Fruit fly (Drosophila melanogaster) whole organism, embryonic: Measurements from ENCODE around the gene unc-4.
A peak's percentile ranks its signal among the peaks of the same experiment; 100 is the strongest.

Source experiments
- Antp ChIP-seq: fragments of 200-800 bp; sonication (Bioruptor generic); optimal IDR thresholded peaks from 3 replicates; lab custom pipeline; 2016; ENCODE audit warnings: missing biosample characterization, missing genetic modification characterization
- CG10267 ChIP-seq: fragments of 200-800 bp; sonication (Bioruptor generic); optimal IDR thresholded peaks from 2 replicates; lab custom pipeline; 2018; ENCODE audit warnings: missing biosample characterization, mild to moderate bottlenecking, missing genetic modification characterization, moderate library complexity
- CG10431 ChIP-seq: fragments of 200-800 bp; sonication (Bioruptor generic); optimal IDR thresholded peaks from 3 replicates; lab custom pipeline; 2018; ENCODE audit warnings: missing biosample characterization, mild to moderate bottlenecking, missing genetic modification characterization
- CG10565 ChIP-seq: fragments of 200-800 bp; sonication (Bioruptor generic); optimal IDR thresholded peaks from 3 replicates; lab custom pipeline; 2016; ENCODE audit warnings: missing biosample characterization, mild to moderate bottlenecking, missing genetic modification characterization
- CG10959 ChIP-seq: fragments of 200-800 bp; sonication (Bioruptor generic); IDR thresholded peaks from 2 replicates; pipeline ENCODE4 v1.3.6; 2022; ENCODE audit warnings: missing biosample characterization, missing genetic modification characterization
- CG12299 ChIP-seq: fragments of 200-800 bp; sonication (Bioruptor generic); optimal IDR thresholded peaks from 2 replicates; lab custom pipeline; 2018; ENCODE audit warnings: missing biosample characterization, mild to moderate bottlenecking, missing genetic modification characterization
- CG12391 ChIP-seq: fragments of 200-800 bp; sonication (Bioruptor generic); optimal IDR thresholded peaks from 3 replicates; lab custom pipeline; 2018; ENCODE audit warnings: missing biosample characterization, mild to moderate bottlenecking, missing genetic modification characterization, moderate library complexity
- CG12659 ChIP-seq: fragments of 200-800 bp; sonication (Bioruptor generic); optimal IDR thresholded peaks from 3 replicates; lab custom pipeline; 2017; ENCODE audit warnings: mild to moderate bottlenecking, missing biosample characterization, missing genetic modification reagents, missing genetic modification characterization
- CG13296 ChIP-seq: fragments of 200-800 bp; sonication (Bioruptor generic); optimal IDR thresholded peaks from 3 replicates; lab custom pipeline; 2018; ENCODE audit warnings: missing biosample characterization, mild to moderate bottlenecking, missing genetic modification characterization
- CG14014 ChIP-seq: fragments of 200-800 bp; sonication (Bioruptor generic); IDR thresholded peaks from 2 replicates; pipeline ENCODE4 v1.3.6; 2022; ENCODE audit warnings: missing biosample characterization, missing genetic modification characterization
- CG15514 ChIP-seq: fragments of 200-800 bp; sonication (Bioruptor generic); optimal IDR thresholded peaks from 3 replicates; lab custom pipeline; 2017; ENCODE audit warnings: missing biosample characterization, missing genetic modification characterization, mild to moderate bottlenecking, moderate library complexity, missing genetic modification reagents
- CG16813 ChIP-seq: fragments of 200-800 bp; sonication (Bioruptor generic); IDR thresholded peaks from 3 replicates; pipeline ENCODE4 v1.3.6; 2022; ENCODE audit warnings: missing biosample characterization, missing genetic modification characterization; ENCODE audit not compliant: partially characterized antibody
- CG1792 ChIP-seq: fragments of 200-800 bp; sonication (Bioruptor generic); optimal IDR thresholded peaks from 2 replicates; lab custom pipeline; 2016; ENCODE audit warnings: missing biosample characterization, missing genetic modification characterization
- CG18011 ChIP-seq: fragments of 200-800 bp; sonication (Bioruptor generic); optimal IDR thresholded peaks from 2 replicates; lab custom pipeline; 2017; ENCODE audit warnings: missing biosample characterization, missing genetic modification characterization, mild to moderate bottlenecking, moderate library complexity, missing genotype
- CG1832 ChIP-seq: fragments of 200-800 bp; sonication (Bioruptor generic); optimal IDR thresholded peaks from 2 replicates; lab custom pipeline; 2017; ENCODE audit warnings: missing biosample characterization, mild to moderate bottlenecking, missing genetic modification characterization, inconsistent platforms
- CG2678 ChIP-seq: fragments of 200-800 bp; sonication (Bioruptor generic); optimal IDR thresholded peaks from 3 replicates; lab custom pipeline; 2019; ENCODE audit warnings: missing biosample characterization, mild to moderate bottlenecking, missing genetic modification characterization, moderate library complexity
- CG32532 ChIP-seq: fragments of 200-800 bp; sonication (Bioruptor generic); IDR thresholded peaks from 2 replicates; pipeline ENCODE4 v1.3.6; 2022; ENCODE audit warnings: missing biosample characterization, missing genetic modification characterization
- CG3407 ChIP-seq: fragments of 200-800 bp; sonication (Bioruptor generic); optimal IDR thresholded peaks from 2 replicates; lab custom pipeline; 2018; ENCODE audit warnings: missing biosample characterization, mild to moderate bottlenecking, missing genetic modification characterization
- CG5180 ChIP-seq: fragments of 200-800 bp; sonication (Bioruptor generic); optimal IDR thresholded peaks from 3 replicates; lab custom pipeline; 2017; ENCODE audit warnings: missing biosample characterization, missing genetic modification characterization, mild to moderate bottlenecking, moderate library complexity, missing genetic modification reagents
- CG6175 ChIP-seq: fragments of 200-800 bp; sonication (Bioruptor generic); IDR thresholded peaks from 3 replicates; pipeline ENCODE4 v1.3.6; 2022; ENCODE audit warnings: missing biosample characterization, missing genetic modification characterization
- CG6254 ChIP-seq: fragments of 200-800 bp; sonication (Bioruptor generic); optimal IDR thresholded peaks from 3 replicates; lab custom pipeline; 2017; ENCODE audit warnings: mild to moderate bottlenecking, missing biosample characterization, missing genetic modification reagents, missing genetic modification characterization
- CG7556 ChIP-seq: fragments of 200-800 bp; sonication (Bioruptor generic); optimal IDR thresholded peaks from 2 replicates; lab custom pipeline; 2017; ENCODE audit warnings: missing biosample characterization, mild to moderate bottlenecking, missing genetic modification characterization
- CG7745 ChIP-seq: fragments of 200-800 bp; sonication (Bioruptor generic); optimal IDR thresholded peaks from 2 replicates; lab custom pipeline; 2018; ENCODE audit warnings: missing biosample characterization, mild to moderate bottlenecking, missing genetic modification characterization, moderate library complexity
- CG8924 ChIP-seq: fragments of 200-800 bp; optimal IDR thresholded peaks from 3 replicates; lab custom pipeline; 2019; ENCODE audit warnings: missing biosample characterization, mild to moderate bottlenecking, missing genetic modification characterization, moderate library complexity
- CG9876 ChIP-seq: fragments of 200-800 bp; sonication (Bioruptor generic); optimal IDR thresholded peaks from 2 replicates; lab custom pipeline; 2016; ENCODE audit warnings: missing biosample characterization, missing genetic modification characterization
- Dp ChIP-seq: fragments of 200-800 bp; sonication (Bioruptor generic); optimal IDR thresholded peaks from 2 replicates; lab custom pipeline; 2018; ENCODE audit warnings: missing biosample characterization, mild to moderate bottlenecking, missing genetic modification characterization, moderate library complexity
- Dref ChIP-seq: fragments of 200-800 bp; sonication (Bioruptor generic); IDR thresholded peaks from 2 replicates; pipeline ENCODE4 v1.3.6; 2022; ENCODE audit warnings: missing biosample characterization, missing genetic modification characterization
- HLH4C ChIP-seq: fragments of 200-800 bp; sonication (Bioruptor generic); IDR thresholded peaks from 3 replicates; pipeline ENCODE4 v1.3.6; 2022; ENCODE audit warnings: missing biosample characterization, missing genetic modification characterization; ENCODE audit not compliant: partially characterized antibody
- HmgZ ChIP-seq: fragments of 200-800 bp; sonication (Bioruptor generic); optimal IDR thresholded peaks from 2 replicates; lab custom pipeline; 2018; ENCODE audit warnings: missing biosample characterization, mild to moderate bottlenecking, missing genetic modification characterization
- Hmx ChIP-seq: fragments of 200-800 bp; sonication (Bioruptor generic); optimal IDR thresholded peaks from 2 replicates; lab custom pipeline; 2016; ENCODE audit warnings: missing biosample characterization, missing genetic modification characterization
- Meics ChIP-seq: fragments of 200-800 bp; sonication (Bioruptor generic); optimal IDR thresholded peaks from 2 replicates; lab custom pipeline; 2017; ENCODE audit warnings: missing biosample characterization, mild to moderate bottlenecking, missing genetic modification characterization
- Neu2 ChIP-seq: fragments of 200-800 bp; sonication (Bioruptor generic); optimal IDR thresholded peaks from 3 replicates; lab custom pipeline; 2016; ENCODE audit warnings: missing biosample characterization, missing genetic modification characterization, borderline replicate concordance
- Nf-YA ChIP-seq: fragments of 200-800 bp; sonication (Bioruptor generic); IDR thresholded peaks from 2 replicates; pipeline ENCODE4 v1.3.6; 2022; ENCODE audit warnings: missing biosample characterization, missing genetic modification characterization
- Sry-δ ChIP-seq: fragments of 200-800 bp; sonication (Bioruptor generic); optimal IDR thresholded peaks from 2 replicates; lab custom pipeline; 2016; ENCODE audit warnings: missing biosample characterization, missing genetic modification characterization
- ara ChIP-seq: fragments of 200-800 bp; sonication (Bioruptor generic); IDR thresholded peaks from 2 replicates; pipeline ENCODE4 v1.3.6; 2022; ENCODE audit warnings: missing biosample characterization, missing genetic modification characterization
- ato ChIP-seq: fragments of 200-800 bp; sonication (Bioruptor generic); IDR thresholded peaks from 2 replicates; pipeline ENCODE4 v1.3.6; 2022; ENCODE audit warnings: missing biosample characterization, missing genetic modification characterization; ENCODE audit not compliant: partially characterized antibody
- dan ChIP-seq: fragments of 200-800 bp; sonication (Bioruptor generic); IDR thresholded peaks from 2 replicates; pipeline ENCODE4 v1.3.6; 2022; ENCODE audit warnings: missing biosample characterization, missing genetic modification characterization
- h ChIP-seq: fragments of >200 bp; optimal IDR thresholded peaks from 2 replicates; lab custom pipeline; 2017
- her ChIP-seq: fragments of 200-800 bp; sonication (Bioruptor generic); optimal IDR thresholded peaks from 2 replicates; lab custom pipeline; 2016; ENCODE audit warnings: missing biosample characterization, missing genetic modification characterization
- ken ChIP-seq: fragments of 200-800 bp; sonication (Bioruptor generic); IDR thresholded peaks from 3 replicates; pipeline ENCODE4 v1.3.6; 2022; ENCODE audit warnings: missing biosample characterization, missing genetic modification characterization
- klu ChIP-seq: fragments of 200-800 bp; sonication (Bioruptor generic); IDR thresholded peaks from 2 replicates; pipeline ENCODE4 v1.3.6; 2022; ENCODE audit warnings: missing biosample characterization, missing genetic modification characterization
- lmd ChIP-seq: fragments of 200-800 bp; sonication (Bioruptor generic); IDR thresholded peaks from 2 replicates; pipeline ENCODE4 v1.3.6; 2022; ENCODE audit warnings: missing biosample characterization, missing genetic modification characterization
- mam ChIP-seq: fragments of 200-800 bp; sonication (Bioruptor generic); optimal IDR thresholded peaks from 3 replicates; lab custom pipeline; 2016; ENCODE audit warnings: missing biosample characterization, missing genetic modification characterization
- nau ChIP-seq: fragments of 200-800 bp; sonication (Bioruptor generic); optimal IDR thresholded peaks from 3 replicates; lab custom pipeline; 2017; ENCODE audit warnings: missing biosample characterization, mild to moderate bottlenecking, missing genetic modification characterization, missing genetic modification reagents
- nom ChIP-seq: fragments of 200-800 bp; sonication (Bioruptor generic); optimal IDR thresholded peaks from 2 replicates; lab custom pipeline; 2017; ENCODE audit warnings: missing biosample characterization, missing genetic modification characterization, mild to moderate bottlenecking, moderate library complexity, missing genetic modification reagents
- oc ChIP-seq: fragments of 200-800 bp; sonication (Bioruptor generic); optimal IDR thresholded peaks from 2 replicates; lab custom pipeline; 2018; ENCODE audit warnings: missing biosample characterization, mild to moderate bottlenecking, missing genetic modification characterization, moderate library complexity
- peb ChIP-seq: fragments of 200-800 bp; sonication (Bioruptor generic); IDR thresholded peaks from 2 replicates; pipeline ENCODE4 v1.3.6; 2022; ENCODE audit warnings: missing biosample characterization, missing genetic modification characterization
- repo ChIP-seq: fragments of 200-800 bp; sonication (Bioruptor generic); optimal IDR thresholded peaks from 2 replicates; lab custom pipeline; 2016; ENCODE audit warnings: missing biosample characterization, missing genetic modification characterization
- schlank ChIP-seq: fragments of 200-800 bp; sonication (Bioruptor generic); optimal IDR thresholded peaks from 2 replicates; lab custom pipeline; 2018; ENCODE audit warnings: missing biosample characterization, mild to moderate bottlenecking, missing genetic modification characterization
- sd ChIP-seq: fragments of 200-800 bp; sonication (Bioruptor generic); optimal IDR thresholded peaks from 3 replicates; lab custom pipeline; 2018; ENCODE audit warnings: missing biosample characterization, mild to moderate bottlenecking, missing genetic modification characterization, moderate library complexity
- ttk ChIP-seq: fragments of 200-800 bp; sonication (Bioruptor generic); IDR thresholded peaks from 2 replicates; pipeline ENCODE4 v2.1.2; 2022; ENCODE audit warnings: missing biosample characterization, missing genetic modification characterization

Gene unc-4

dm6 chrX:17751658-17752057 lies 16.7 kb upstream of the unc-4 start (continued):
- TF ChIP-seq CG14014 (GFP tag; lab: Robert Waterston, UW), result no peak
- TF ChIP-seq sd (tag; lab: Kevin White, UChicago), result peak; percentile 77
- no peak for TF ChIP-seq h (lab: Kevin White, UChicago)
- peak; percentile 62; the same call in 2 of the 3 replicates for TF ChIP-seq ken
- TF ChIP-seq klu (GFP tag; lab: Robert Waterston, UW), result peak; percentile 14; the same call in 1 of the 2 replicates
- no peak for TF ChIP-seq CG8924 (tag; lab: Kevin White, UChicago)
- TF ChIP-seq CG5180 (GFP tag; lab: Kevin White, UChicago), result no peak
- TF ChIP-seq CG10959 (GFP tag; lab: Robert Waterston, UW), result 0 out of 2 replicates have a peak, but pooled peaks have one; percentile 16
- TF ChIP-seq CG16813, result peak; percentile 52
- no peak for TF ChIP-seq Nf-YA (GFP tag; lab: Robert Waterston, UW)
- no peak for TF ChIP-seq CG18011 (GFP tag; lab: Kevin White, UChicago)
- no peak for TF ChIP-seq CG2678 (tag; lab: Kevin White, UChicago)
- TF ChIP-seq HmgZ (tag; lab: Kevin White, UChicago), result peak; percentile 66
- no peak for TF ChIP-seq ttk (GFP tag; lab: Robert Waterston, UW)
- TF ChIP-seq peb (GFP tag; lab: Robert Waterston, UW), result no peak
- peak; percentile 18 for TF ChIP-seq CG1792 (GFP tag; lab: Kevin White, UChicago)
- no peak for TF ChIP-seq Dp (GFP tag; lab: Kevin White, UChicago)
- TF ChIP-seq dan, result no peak
- TF ChIP-seq CG1832 (GFP tag; lab: Kevin White, UChicago), result no peak
- TF ChIP-seq HLH4C (GFP tag; lab: Robert Waterston, UW), result no peak
- TF ChIP-seq mam, result peak; percentile 61
- no peak for TF ChIP-seq schlank (tag; lab: Kevin White, UChicago)
- no peak for TF ChIP-seq nau (GFP tag; lab: Kevin White, UChicago)
- TF ChIP-seq CG7745 (tag; lab: Kevin White, UChicago), result no peak
- no peak for TF ChIP-seq Hmx (GFP tag; lab: Kevin White, UChicago)
- peak; percentile 11 for TF ChIP-seq Sry-δ (GFP tag; lab: Kevin White, UChicago)
- TF ChIP-seq CG7556 (GFP tag; lab: Kevin White, UChicago), result no peak
- TF ChIP-seq CG6175 (GFP tag; lab: Robert Waterston, UW), result no peak
- TF ChIP-seq Dref, result no peak
- TF ChIP-seq Antp (GFP tag; lab: Kevin White, UChicago), result peak; percentile 54
- TF ChIP-seq CG10431 (GFP tag; lab: Kevin White, UChicago), result no peak
- peak; percentile 57 for TF ChIP-seq CG10267 (tag; lab: Kevin White, UChicago)
- TF ChIP-seq Neu2, result no peak
- no peak for TF ChIP-seq CG10565 (GFP tag; lab: Kevin White, UChicago)
- TF ChIP-seq CG12299 (tag; lab: Kevin White, UChicago), result no peak
- no peak for TF ChIP-seq oc
- TF ChIP-seq CG13296 (GFP tag; lab: Kevin White, UChicago), result no peak
- peak; percentile 30 for TF ChIP-seq CG12391 (tag; lab: Kevin White, UChicago)
- no peak for TF ChIP-seq nom (GFP tag; lab: Kevin White, UChicago)
- TF ChIP-seq her, result peak; percentile 43
- no peak for TF ChIP-seq CG3407
- TF ChIP-seq CG32532 (GFP tag; lab: Robert Waterston, UW), result peak; percentile 79
- peak; percentile 20 for TF ChIP-seq repo (GFP tag; lab: Kevin White, UChicago)
- peak; percentile 69 for TF ChIP-seq CG9876
- no peak for TF ChIP-seq CG6254 (GFP tag; lab: Kevin White, UChicago)
- TF ChIP-seq CG15514 (GFP tag; lab: Kevin White, UChicago), result no peak
- peak; percentile 6 for TF ChIP-seq Meics (GFP tag; lab: Kevin White, UChicago)
- TF ChIP-seq ara (GFP tag; lab: Robert Waterston, UW), result no peak
- TF ChIP-seq lmd (GFP tag; lab: Robert Waterston, UW), result peak; percentile 57; the same call in 1 of the 2 replicates
- peak; percentile 13 for TF ChIP-seq CG12659 (GFP tag; lab: Kevin White, UChicago)
- no peak for TF ChIP-seq ato
